Worm (Caenorhabditis elegans) whole organism, mixed stage, embryonic: ENCODE results near the gene M02B1.3.

Experiments used
- bed-3 ChIP-seq: fragments of 200-800 bp; sonication (Bioruptor generic); optimal IDR thresholded peaks from 3 replicates; lab custom pipeline; 2018; ENCODE audit warnings: mild to moderate bottlenecking, missing genetic modification characterization, moderate library complexity, missing compliant biosample characterization
- blmp-1 ChIP-seq: fragments of 150-350 bp; optimal IDR thresholded peaks from 2 replicates; lab custom pipeline; 2014; ENCODE audit warnings: missing biosample characterization, missing genetic modification characterization
- ceh-39 ChIP-seq: fragments of 150-350 bp; optimal IDR thresholded peaks from 2 replicates; lab custom pipeline; 2014; ENCODE audit warnings: missing biosample characterization, missing genetic modification characterization
- ces-1 ChIP-seq: fragments of 150-350 bp; optimal IDR thresholded peaks from 2 replicates; lab custom pipeline; 2014; ENCODE audit warnings: missing biosample characterization, missing genetic modification reagents, missing genetic modification characterization
- cnd-1 ChIP-seq: fragments of 200-800 bp; sonication (Bioruptor generic); optimal IDR thresholded peaks from 2 replicates; lab custom pipeline; 2018; ENCODE audit warnings: mild to moderate bottlenecking, missing genetic modification characterization, missing compliant biosample characterization
- elt-3 ChIP-seq: fragments of 150-350 bp; optimal IDR thresholded peaks from 2 replicates; lab custom pipeline; 2014; ENCODE audit warnings: missing biosample characterization, missing genetic modification characterization
- ham-2 ChIP-seq: fragments of 200-800 bp; sonication (Bioruptor generic); optimal IDR thresholded peaks from 2 replicates; lab custom pipeline; 2018; ENCODE audit warnings: mild to moderate bottlenecking, missing genetic modification characterization, missing compliant biosample characterization
- hlh-1 ChIP-seq: fragments of 150-350 bp; optimal IDR thresholded peaks from 2 replicates; lab custom pipeline; 2014; ENCODE audit warnings: missing biosample characterization, missing genetic modification reagents, missing genetic modification characterization
- lin-13 ChIP-seq: fragments of 150-350 bp; optimal IDR thresholded peaks from 2 replicates; lab custom pipeline; 2014; ENCODE audit warnings: missing biosample characterization, missing genetic modification characterization
- lin-32 ChIP-seq: fragments of 200-800 bp; sonication (Bioruptor generic); optimal IDR thresholded peaks from 2 replicates; lab custom pipeline; 2018; ENCODE audit warnings: mild to moderate bottlenecking, missing genetic modification characterization, missing compliant biosample characterization
- lsy-2 ChIP-seq: fragments of 150-350 bp; optimal IDR thresholded peaks from 2 replicates; lab custom pipeline; 2014; ENCODE audit warnings: missing biosample characterization, missing genetic modification characterization
- mab-5 ChIP-seq: fragments of 150-350 bp; optimal IDR thresholded peaks from 2 replicates; lab custom pipeline; 2014; ENCODE audit warnings: missing biosample characterization, missing genetic modification characterization
- mep-1 ChIP-seq: fragments of 150-350 bp; optimal IDR thresholded peaks from 2 replicates; lab custom pipeline; 2017; ENCODE audit warnings: missing biosample characterization, missing genetic modification reagents, missing genetic modification characterization, inconsistent platforms
- mls-2 ChIP-seq: sonication (generic microtip); optimal IDR thresholded peaks from 2 replicates; lab custom pipeline; 2016; ENCODE audit warnings: mild to moderate bottlenecking, missing genetic modification characterization, moderate library complexity, missing compliant biosample characterization
- nhr-12 ChIP-seq: fragments of 150-350 bp; optimal IDR thresholded peaks from 2 replicates; lab custom pipeline; 2014; ENCODE audit warnings: missing biosample characterization, missing genetic modification characterization
- nhr-2 ChIP-seq: fragments of 150-350 bp; optimal IDR thresholded peaks from 2 replicates; lab custom pipeline; 2014; ENCODE audit warnings: missing biosample characterization, missing genetic modification characterization
- nhr-237 ChIP-seq: fragments of 150-350 bp; optimal IDR thresholded peaks from 2 replicates; lab custom pipeline; 2014; ENCODE audit warnings: missing biosample characterization, missing genetic modification characterization
- nhr-28 ChIP-seq: fragments of 150-350 bp; optimal IDR thresholded peaks from 2 replicates; lab custom pipeline; 2014; ENCODE audit warnings: missing biosample characterization, missing genetic modification characterization
- snpc-4 ChIP-seq: fragments of 150-350 bp; optimal IDR thresholded peaks from 2 replicates; lab custom pipeline; 2014; ENCODE audit warnings: missing biosample characterization, missing genetic modification characterization
- sptf-1 ChIP-seq: sonication (generic microtip); optimal IDR thresholded peaks from 2 replicates; lab custom pipeline; 2017; ENCODE audit warnings: mild to moderate bottlenecking, missing genetic modification characterization, moderate library complexity, missing compliant biosample characterization
- unc-120 ChIP-seq: sonication (generic microtip); optimal IDR thresholded peaks from 2 replicates; lab custom pipeline; 2017; ENCODE audit warnings: missing genetic modification characterization, missing compliant biosample characterization; ENCODE audit not compliant: poor library complexity, severe bottlenecking
- unc-39 ChIP-seq: fragments of 150-350 bp; optimal IDR thresholded peaks from 2 replicates; lab custom pipeline; 2014; ENCODE audit warnings: missing biosample characterization, missing genetic modification characterization
- unc-62 ChIP-seq: fragments of 150-350 bp; optimal IDR thresholded peaks from 2 replicates; lab custom pipeline; 2014; ENCODE audit warnings: missing biosample characterization, missing genetic modification reagents, missing genetic modification characterization

Gene M02B1.3

DNA sequence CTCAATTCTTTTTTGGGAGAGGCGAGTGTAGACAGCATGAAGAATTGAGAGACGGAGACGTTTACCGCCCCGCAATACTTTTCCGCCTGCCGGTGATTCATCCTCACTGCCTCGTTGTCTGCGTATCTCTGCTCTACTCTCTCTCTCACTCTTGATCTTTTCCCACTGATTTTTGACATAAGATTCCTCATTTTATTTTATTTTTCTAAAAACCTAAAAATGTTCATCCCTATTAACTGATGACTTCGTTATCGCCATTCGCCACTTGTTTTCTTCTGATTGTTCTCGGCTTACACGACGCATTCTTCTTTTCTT is 1.9 kb upstream of the M02B1.3 start:
- TF ChIP-seq hlh-1 (no peak), lsy-2 (tag; lab: Kevin White, UChicago) (peak; percentile 3)
- TF ChIP-seq, all 35 proteins: peak for 1

- TF ChIP-seq hlh-1 (no peak), sptf-1 (no peak)
- TF ChIP-seq, all 35 proteins: peak for 0
These were observed 945 bp upstream of the M02B1.3 start for ce11 chrIV:12835363-12835762.

- TF ChIP-seq lin-32 (GFP tag; lab: Kevin White, UChicago): no peak
- TF ChIP-seq snpc-4: no peak
- no peak for TF ChIP-seq cnd-1
- TF ChIP-seq blmp-1 (tag; lab: Kevin White, UChicago): no peak
- no peak for TF ChIP-seq ham-2
- no peak for TF ChIP-seq nhr-28 (tag; lab: Kevin White, UChicago)
- TF ChIP-seq nhr-2 (tag; lab: Kevin White, UChicago): no peak
- no peak for TF ChIP-seq sptf-1
- no peak for TF ChIP-seq ceh-39
- TF ChIP-seq unc-39 (tag; lab: Kevin White, UChicago): no peak
- TF ChIP-seq nhr-12 (tag; lab: Kevin White, UChicago): no peak
- TF ChIP-seq lsy-2 (tag; lab: Kevin White, UChicago): no peak
- TF ChIP-seq nhr-237 (tag; lab: Kevin White, UChicago): no peak
- TF ChIP-seq mab-5 (tag; lab: Kevin White, UChicago): no peak
- TF ChIP-seq elt-3 (tag; lab: Kevin White, UChicago): no peak
These were observed 4.0 kb downstream of the M02B1.3 start for ce11 chrIV:12840348-12840747.

DNA sequence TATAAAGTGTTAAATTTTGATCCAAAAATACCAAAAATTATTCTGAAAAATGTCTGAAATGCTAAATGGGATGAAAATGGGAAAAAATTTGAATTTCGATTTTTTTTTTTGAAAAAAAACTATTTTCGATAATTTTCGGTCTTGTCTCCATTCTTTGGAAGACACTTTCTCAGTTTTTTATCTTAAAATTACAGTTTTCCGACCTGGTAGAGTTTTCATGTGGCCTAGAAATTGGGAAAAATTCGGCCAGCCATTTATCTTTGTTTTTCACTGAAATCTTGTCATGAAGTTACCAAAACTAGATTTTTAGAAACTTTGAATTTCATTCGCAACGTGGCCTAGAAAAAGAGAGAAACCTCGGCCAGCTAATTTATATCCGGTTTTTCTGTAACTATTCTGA is 4.6 kb downstream of the M02B1.3 start:
- TF ChIP-seq lin-13: no peak
- no peak for TF ChIP-seq lin-32 (GFP tag; lab: Kevin White, UChicago)
- TF ChIP-seq sptf-1: no peak
- TF ChIP-seq mls-2 (tag; lab: Kevin White, UChicago): no peak
- no peak for TF ChIP-seq mep-1 (tag; lab: Kevin White, UChicago)

ce11 chrIV:12842121-12842520 is 5.8 kb downstream of the M02B1.3 start:
- TF ChIP-seq sptf-1 (no peak), unc-62 (GFP tag; lab: Kevin White, UChicago) (no peak), nhr-2 (tag; lab: Kevin White, UChicago) (no peak), unc-120 (tag; lab: Kevin White, UChicago) (no peak), cnd-1 (no peak), mls-2 (tag; lab: Kevin White, UChicago) (no peak), blmp-1 (tag; lab: Kevin White, UChicago) (no peak), lin-32 (GFP tag; lab: Kevin White, UChicago) (no peak)

- no peak for TF ChIP-seq elt-3 (tag; lab: Kevin White, UChicago)
- no peak for TF ChIP-seq bed-3 (GFP tag; lab: Kevin White, UChicago)
- no peak for TF ChIP-seq hlh-1
- TF ChIP-seq mep-1 (tag; lab: Kevin White, UChicago): no peak
- TF ChIP-seq ces-1 (GFP tag; lab: Kevin White, UChicago): peak; percentile 75
- TF ChIP-seq mab-5 (tag; lab: Kevin White, UChicago): no peak
- TF ChIP-seq lin-32 (GFP tag; lab: Kevin White, UChicago): no peak
These were observed 6.6 kb downstream of the M02B1.3 start for ce11 chrIV:12842895-12843294.

ce11 chrIV:12845596-12845995 is 9.3 kb downstream of the M02B1.3 start, which contains the start of gene txt-19:
Gene txt-19, plus strand, starts transcription at chrIV:12845899.
- TF ChIP-seq sptf-1: no peak
- TF ChIP-seq ces-1 (GFP tag; lab: Kevin White, UChicago): peak; percentile 67
- TF ChIP-seq, all 35 proteins: peak for 1

- TF ChIP-seq mep-1 (tag; lab: Kevin White, UChicago) (no peak), ces-1 (GFP tag; lab: Kevin White, UChicago) (peak; percentile 16)
These were observed 12.8 kb downstream of the M02B1.3 start, which contains the start of gene srf-3 for ce11 chrIV:12849030-12849560. Gene srf-3, plus strand, starts transcription at chrIV:12849510.
